Worm (Caenorhabditis elegans) whole organism, L3 larva: ENCODE data around the gene ZK930.4.

ENCODE experiments used
- R02D3.7 ChIP-seq: fragments of 150-350 bp; optimal IDR thresholded peaks from 2 replicates; lab custom pipeline; 2014; ENCODE audit warnings: missing biosample characterization, missing genetic modification characterization
- ZK546.5 ChIP-seq: sonication (generic microtip); optimal IDR thresholded peaks from 2 replicates; lab custom pipeline; 2017; ENCODE audit warnings: missing biosample characterization, missing genetic modification characterization
- aly-2 ChIP-seq: fragments of 150-350 bp; optimal IDR thresholded peaks from 2 replicates; lab custom pipeline; 2014; ENCODE audit warnings: missing biosample characterization, missing genetic modification characterization
- ama-1 ChIP-seq: fragments of 150-350 bp; optimal IDR thresholded peaks from 2 replicates; lab custom pipeline; 2018
- ceh-16 ChIP-seq: sonication (generic microtip); optimal IDR thresholded peaks from 2 replicates; lab custom pipeline; 2017; ENCODE audit warnings: missing biosample characterization, missing genetic modification characterization
- ceh-28 ChIP-seq: fragments of 150-350 bp; optimal IDR thresholded peaks from 2 replicates; lab custom pipeline; 2014; ENCODE audit warnings: missing biosample characterization, missing genetic modification reagents, missing genetic modification characterization
- ceh-9 ChIP-seq: sonication (generic microtip); optimal IDR thresholded peaks from 2 replicates; lab custom pipeline; 2018; ENCODE audit warnings: missing biosample characterization, missing genetic modification characterization
- egl-27 ChIP-seq: sonication (generic microtip); optimal IDR thresholded peaks from 4 replicates; lab custom pipeline; 2017; ENCODE audit warnings: missing biosample characterization, missing genetic modification reagents, missing genetic modification characterization
- egl-5 ChIP-seq: fragments of 150-350 bp; optimal IDR thresholded peaks from 2 replicates; lab custom pipeline; 2017; ENCODE audit warnings: missing biosample characterization, missing genetic modification reagents, missing genetic modification characterization, inconsistent platforms
- elt-1 ChIP-seq: fragments of 150-350 bp; optimal IDR thresholded peaks from 2 replicates; lab custom pipeline; 2014; ENCODE audit warnings: missing biosample characterization, missing genetic modification characterization
- elt-2 ChIP-seq: sonication (generic microtip); optimal IDR thresholded peaks from 2 replicates; lab custom pipeline; 2016; ENCODE audit warnings: missing genetic modification reagents, mild to moderate bottlenecking, missing genetic modification characterization, missing compliant biosample characterization
- elt-3 ChIP-seq, 3 experiments: fragments of 150-350 bp in 1 of 3; sonication (generic microtip) in 2 of 3; optimal IDR thresholded peaks; 2 replicates in 2 of 3; 4 replicates in 1 of 3; lab custom pipeline; 2014 to 2017; ENCODE audit warnings: missing biosample characterization in 3 of 3, missing genetic modification characterization in 3 of 3
- eor-1 ChIP-seq, 2 experiments: fragments of 150-350 bp; optimal IDR thresholded peaks; 2 replicates each; lab custom pipeline; 2014 to 2018; ENCODE audit warnings: missing biosample characterization in 2 of 2, missing genetic modification characterization in 2 of 2
- fos-1 ChIP-seq: fragments of 150-350 bp; optimal IDR thresholded peaks from 2 replicates; lab custom pipeline; 2014; ENCODE audit warnings: missing biosample characterization, missing genetic modification characterization
- hmg-11 ChIP-seq: sonication (generic microtip); optimal IDR thresholded peaks from 2 replicates; lab custom pipeline; 2016; ENCODE audit warnings: missing genetic modification characterization, missing compliant biosample characterization
- jun-1 ChIP-seq: fragments of 150-350 bp; optimal IDR thresholded peaks from 2 replicates; lab custom pipeline; 2014; ENCODE audit warnings: missing biosample characterization, missing genetic modification reagents, missing genetic modification characterization
- lin-39 ChIP-seq: fragments of 150-350 bp; optimal IDR thresholded peaks from 2 replicates; lab custom pipeline; 2018; ENCODE audit warnings: missing biosample characterization, missing genetic modification reagents, missing genetic modification characterization
- lsy-12 ChIP-seq: sonication (generic microtip); optimal IDR thresholded peaks from 2 replicates; lab custom pipeline; 2016; ENCODE audit warnings: mild to moderate bottlenecking, missing genetic modification characterization, missing compliant biosample characterization
- nfya-1 ChIP-seq: sonication (generic microtip); optimal IDR thresholded peaks from 2 replicates; lab custom pipeline; 2017; ENCODE audit warnings: missing genetic modification characterization, mild to moderate bottlenecking, missing compliant biosample characterization, antibody characterized with exemption, moderate library complexity; ENCODE audit not compliant: insufficient read depth
- nhr-12 ChIP-seq: fragments of 150-350 bp; optimal IDR thresholded peaks from 2 replicates; lab custom pipeline; 2014; ENCODE audit warnings: missing biosample characterization, missing genetic modification characterization
- nhr-23 ChIP-seq: fragments of 150-350 bp; optimal IDR thresholded peaks from 2 replicates; lab custom pipeline; 2014; ENCODE audit warnings: missing biosample characterization, missing genetic modification reagents, missing genetic modification characterization
- nhr-237 ChIP-seq: fragments of 150-350 bp; optimal IDR thresholded peaks from 2 replicates; lab custom pipeline; 2014; ENCODE audit warnings: missing biosample characterization, missing genetic modification characterization
- nhr-25 ChIP-seq: sonication (generic microtip); optimal IDR thresholded peaks from 2 replicates; lab custom pipeline; 2017; ENCODE audit warnings: missing biosample characterization, missing genetic modification characterization
- nhr-28 ChIP-seq: fragments of 150-350 bp; optimal IDR thresholded peaks from 2 replicates; lab custom pipeline; 2014; ENCODE audit warnings: missing biosample characterization, missing genetic modification characterization
- nhr-76 ChIP-seq: fragments of 150-350 bp; sonication (generic microtip); optimal IDR thresholded peaks from 5 replicates; lab custom pipeline; 2014; ENCODE audit warnings: missing biosample characterization, missing genetic modification characterization
- nhr-77 ChIP-seq: fragments of 150-350 bp; optimal IDR thresholded peaks from 2 replicates; lab custom pipeline; 2014; ENCODE audit warnings: missing biosample characterization, missing genetic modification characterization
- pha-4 ChIP-seq: fragments of 150-350 bp; optimal IDR thresholded peaks from 2 replicates; lab custom pipeline; 2014; ENCODE audit warnings: missing biosample characterization, missing genetic modification reagents, missing genetic modification characterization
- pqm-1 ChIP-seq: fragments of 150-350 bp; optimal IDR thresholded peaks from 2 replicates; lab custom pipeline; 2017; ENCODE audit warnings: missing biosample characterization, missing genetic modification characterization, inconsistent platforms
- skn-1 ChIP-seq: fragments of 150-350 bp; optimal IDR thresholded peaks from 2 replicates; lab custom pipeline; 2014; ENCODE audit warnings: missing biosample characterization, missing genetic modification characterization
- snpc-4 ChIP-seq: fragments of 150-350 bp; optimal IDR thresholded peaks from 2 replicates; lab custom pipeline; 2014; ENCODE audit warnings: missing biosample characterization, missing genetic modification characterization
- tbx-2 ChIP-seq: sonication (generic microtip); optimal IDR thresholded peaks from 2 replicates; lab custom pipeline; 2016; ENCODE audit warnings: mild to moderate bottlenecking, missing genetic modification characterization, missing compliant biosample characterization
- unc-39 ChIP-seq: sonication (generic microtip); optimal IDR thresholded peaks from 4 replicates; lab custom pipeline; 2017; ENCODE audit warnings: missing biosample characterization, missing genetic modification characterization
- zag-1 ChIP-seq: fragments of 150-350 bp; optimal IDR thresholded peaks from 2 replicates; lab custom pipeline; 2014; ENCODE audit warnings: missing biosample characterization, missing genetic modification characterization

Gene ZK930.4

ce11 chrII:11906217-11906616 lies at the start of gene ZK930.4:
ZK930.4 (plus strand) TSS chrII:11906517.
- TF ChIP-seq skn-1 (tag; lab: Kevin White, UChicago) = no peak
- TF ChIP-seq pha-4 (tag; lab: Kevin White, UChicago) = no peak
- TF ChIP-seq nhr-28 (tag; lab: Kevin White, UChicago) = no peak
- no peak for TF ChIP-seq nhr-23 (tag; lab: Kevin White, UChicago)
- no peak for TF ChIP-seq unc-39
- TF ChIP-seq tbx-2 (tag; lab: Kevin White, UChicago) = no peak
- no peak for TF ChIP-seq fos-1 (tag; lab: Kevin White, UChicago)
- TF ChIP-seq nhr-25 (tag; lab: Kevin White, UChicago) = no peak
- no peak for TF ChIP-seq eor-1 (tag; optimal IDR thresholded peaks at IDR 0.05; lab: Kevin White, UChicago)
- TF ChIP-seq lin-39 (tag; lab: Kevin White, UChicago) = no peak
- no peak for TF ChIP-seq ceh-28 (tag; lab: Kevin White, UChicago)
- TF ChIP-seq egl-5 (tag; lab: Kevin White, UChicago) = no peak
- no peak for TF ChIP-seq nhr-237 (tag; lab: Kevin White, UChicago)
- TF ChIP-seq egl-27 (tag; lab: Kevin White, UChicago) = no peak
- TF ChIP-seq nhr-77 (tag; lab: Kevin White, UChicago) = no peak
- TF ChIP-seq, all 47 proteins: peak for 0

- TF ChIP-seq elt-2 (tag; lab: Kevin White, UChicago) = peak; percentile 52
- peak; percentile 39 for TF ChIP-seq pqm-1 (tag; lab: Kevin White, UChicago)
- TF ChIP-seq ZK546.5 = no peak
- no peak for TF ChIP-seq aly-2
- TF ChIP-seq nhr-237 (tag; lab: Kevin White, UChicago) = no peak
- no peak for TF ChIP-seq egl-5 (tag; lab: Kevin White, UChicago)
These were observed 46.5 kb upstream of the ZK930.4 start for ce11 chrII:11859833-11860232.

- TF ChIP-seq nfya-1 (tag; lab: Kevin White, UChicago) (no peak), elt-3 (tag; optimal IDR thresholded peaks at IDR 0.05; lab: Kevin White, UChicago) (no peak), lin-39 (tag; lab: Kevin White, UChicago) (no peak), nhr-12 (tag; lab: Kevin White, UChicago) (no peak), ceh-9 (tag; lab: Kevin White, UChicago) (no peak), zag-1 (tag; lab: Kevin White, UChicago) (no peak), ama-1 (lab: Kevin White, UChicago) (no peak)
These were observed 45.7 kb upstream of the ZK930.4 start, which contains the start of gene K12D12.5 for ce11 chrII:11860623-11861079. K12D12.5 (plus strand) TSS chrII:11861029.

ce11 chrII:11865644-11866043 lies 40.7 kb upstream of the ZK930.4 start, which contains the start of gene K12D12.4:
K12D12.4 (minus strand) TSS chrII:11865744.
- TF ChIP-seq elt-3 (tag; optimal IDR thresholded peaks at IDR 0.05; lab: Kevin White, UChicago) (no peak), ceh-16 (tag; lab: Kevin White, UChicago) (no peak), hmg-11 (no peak), nhr-23 (tag; lab: Kevin White, UChicago) (no peak), egl-27 (tag; lab: Kevin White, UChicago) (no peak), nhr-28 (tag; lab: Kevin White, UChicago) (no peak), ceh-28 (tag; lab: Kevin White, UChicago) (no peak), snpc-4 (tag; lab: Kevin White, UChicago) (no peak), lsy-12 (tag; lab: Kevin White, UChicago) (no peak), jun-1 (tag; lab: Kevin White, UChicago) (no peak), nhr-76 (tag; lab: Kevin White, UChicago) (no peak), elt-1 (no peak), nfya-1 (tag; lab: Kevin White, UChicago) (no peak), R02D3.7 (tag; lab: Kevin White, UChicago) (no peak), pha-4 (tag; lab: Kevin White, UChicago) (no peak), aly-2 (no peak)

- TF ChIP-seq nfya-1 (tag; lab: Kevin White, UChicago) = no peak
These were observed 38.1 kb upstream of the ZK930.4 start, which contains the start of gene col-84 for ce11 chrII:11868234-11868633. col-84 (plus strand) TSS chrII:11868534.
